Worm (Caenorhabditis elegans) whole organism, late embryonic: Measurements from ENCODE around the gene F01D5.5.

Experiments
- ceh-14 ChIP-seq: sonication (generic microtip); optimal IDR thresholded peaks from 2 replicates; lab custom pipeline; 2016; ENCODE audit warnings: missing genotype, missing genetic modification characterization, missing compliant biosample characterization
- ceh-6 ChIP-seq: fragments of 200-800 bp; sonication (Bioruptor generic); optimal IDR thresholded peaks from 2 replicates; lab custom pipeline; 2018; ENCODE audit warnings: mild to moderate bottlenecking, missing genetic modification characterization, missing compliant biosample characterization
- che-1 ChIP-seq: sonication (generic microtip); optimal IDR thresholded peaks from 2 replicates; lab custom pipeline; 2016; ENCODE audit warnings: mild to moderate bottlenecking, missing genetic modification characterization, missing compliant biosample characterization
- dmd-4 ChIP-seq: sonication (generic microtip); optimal IDR thresholded peaks from 2 replicates; lab custom pipeline; 2016; ENCODE audit warnings: borderline replicate concordance, missing genetic modification characterization, missing compliant biosample characterization
- elt-2 ChIP-seq: sonication (generic microtip); optimal IDR thresholded peaks from 2 replicates; lab custom pipeline; 2016; ENCODE audit warnings: missing genetic modification reagents, missing genetic modification characterization, missing compliant biosample characterization
- elt-4 ChIP-seq: sonication (generic microtip); optimal IDR thresholded peaks from 2 replicates; lab custom pipeline; 2016; ENCODE audit warnings: missing genetic modification characterization, missing compliant biosample characterization
- fax-1 ChIP-seq: sonication (generic microtip); optimal IDR thresholded peaks from 2 replicates; lab custom pipeline; 2016; ENCODE audit warnings: missing genotype, missing genetic modification characterization, missing compliant biosample characterization
- odd-2 ChIP-seq: sonication (generic microtip); optimal IDR thresholded peaks from 2 replicates; lab custom pipeline; 2017; ENCODE audit warnings: antibody characterized with exemption, mild to moderate bottlenecking, missing genetic modification characterization, missing compliant biosample characterization
- pag-3 ChIP-seq: sonication (generic microtip); optimal IDR thresholded peaks from 2 replicates; lab custom pipeline; 2016; ENCODE audit warnings: missing compliant biosample characterization, missing genetic modification characterization, borderline replicate concordance
- pat-9 ChIP-seq: fragments of 200-800 bp; sonication (Bioruptor generic); optimal IDR thresholded peaks from 2 replicates; lab custom pipeline; 2018; ENCODE audit warnings: mild to moderate bottlenecking, missing genetic modification characterization, moderate library complexity, missing compliant biosample characterization
- pha-2 ChIP-seq: sonication (generic microtip); optimal IDR thresholded peaks from 2 replicates; lab custom pipeline; 2017; ENCODE audit warnings: mild to moderate bottlenecking, missing genetic modification characterization, missing compliant biosample characterization
- pha-4 ChIP-seq: fragments of 150-350 bp; optimal IDR thresholded peaks from 2 replicates; lab custom pipeline; 2018; ENCODE audit warnings: missing biosample characterization, missing genetic modification reagents, missing genetic modification characterization
- pqm-1 ChIP-seq: sonication (generic microtip); optimal IDR thresholded peaks from 2 replicates; lab custom pipeline; 2016; ENCODE audit warnings: missing genetic modification characterization, missing compliant biosample characterization
- rnt-1 ChIP-seq: sonication (generic microtip); optimal IDR thresholded peaks from 2 replicates; lab custom pipeline; 2016; ENCODE audit warnings: missing genetic modification characterization, missing compliant biosample characterization
- syd-9 ChIP-seq: sonication (generic microtip); optimal IDR thresholded peaks from 2 replicates; lab custom pipeline; 2016; ENCODE audit warnings: mild to moderate bottlenecking, missing genetic modification characterization, moderate library complexity, missing compliant biosample characterization
- unc-86 ChIP-seq: sonication (generic microtip); optimal IDR thresholded peaks from 2 replicates; lab custom pipeline; 2016; ENCODE audit warnings: missing genetic modification characterization, missing compliant biosample characterization
- zip-5 ChIP-seq: sonication (generic microtip); optimal IDR thresholded peaks from 2 replicates; lab custom pipeline; 2016; ENCODE audit warnings: missing genetic modification characterization, missing compliant biosample characterization

Gene F01D5.5

ce11 chrII:13956529-13956928, 45.6 kb downstream of the F01D5.5 start:
- TF ChIP-seq elt-2: peak; percentile 79
- peak; percentile 23 for TF ChIP-seq pqm-1 (tag; lab: Kevin White, UChicago)
- no peak for TF ChIP-seq pha-4 (tag; lab: Kevin White, UChicago)
- TF ChIP-seq zip-5 (tag; lab: Kevin White, UChicago): no peak

ce11 chrII:13954979-13955378, 47.1 kb downstream of the F01D5.5 start:
- TF ChIP-seq dmd-4 (tag; lab: Kevin White, UChicago): no peak
- no peak for TF ChIP-seq unc-86 (tag; lab: Kevin White, UChicago)
- TF ChIP-seq elt-4 (tag; lab: Kevin White, UChicago): no peak
- TF ChIP-seq odd-2 (tag; lab: Kevin White, UChicago): no peak
- TF ChIP-seq syd-9: no peak
- no peak for TF ChIP-seq rnt-1 (tag; lab: Kevin White, UChicago)
- TF ChIP-seq ceh-14: no peak
- TF ChIP-seq ceh-6 (GFP tag; lab: Kevin White, UChicago): no peak
- TF ChIP-seq pha-2 (tag; lab: Kevin White, UChicago): no peak

ce11 chrII:13954077-13954476, 48.0 kb downstream of the F01D5.5 start:
- TF ChIP-seq elt-2 (peak; percentile 59), ceh-14 (no peak)

- TF ChIP-seq che-1 (tag; lab: Kevin White, UChicago) (no peak), rnt-1 (tag; lab: Kevin White, UChicago) (no peak), zip-5 (tag; lab: Kevin White, UChicago) (no peak), pag-3 (tag; lab: Kevin White, UChicago) (no peak), fax-1 (tag; lab: Kevin White, UChicago) (no peak), pat-9 (tag; lab: Kevin White, UChicago) (no peak)
These were observed 50.1 kb downstream of the F01D5.5 start for ce11 chrII:13951986-13952385.
